Worm (Caenorhabditis elegans) whole organism, midembryonic: ENCODE results near the gene nhx-9.

Source experiments
- T22C8.4 ChIP-seq: fragments of 200-800 bp; sonication (Bioruptor generic); IDR thresholded peaks from 2 replicates; pipeline ENCODE4 v1.3.6; 2022; ENCODE audit warnings: missing genetic modification characterization, missing compliant biosample characterization
- cog-1 ChIP-seq: sonication (generic microtip); optimal IDR thresholded peaks from 2 replicates; lab custom pipeline; 2016; ENCODE audit warnings: missing genetic modification characterization, missing compliant biosample characterization
- flt-1 ChIP-seq: fragments of 200-800 bp; sonication (Bioruptor generic); IDR thresholded peaks from 2 replicates; pipeline ENCODE4 v1.3.6; 2022; ENCODE audit warnings: missing genetic modification characterization, missing compliant biosample characterization
- klf-2 ChIP-seq: fragments of 200-800 bp; sonication (Bioruptor generic); conservative IDR thresholded peaks from 2 replicates; pipeline ENCODE4 v1.3.6; 2022; ENCODE audit warnings: missing genetic modification reagents, missing genetic modification characterization, missing compliant biosample characterization
- med-1 ChIP-seq: sonication (generic microtip); optimal IDR thresholded peaks from 2 replicates; lab custom pipeline; 2017; ENCODE audit warnings: missing genetic modification characterization, mild to moderate bottlenecking, missing compliant biosample characterization, antibody characterized with exemption, missing genetic modification reagents; ENCODE audit not compliant: insufficient read depth
- ref-1 ChIP-seq: fragments of 200-800 bp; sonication (Bioruptor generic); conservative IDR thresholded peaks from 2 replicates; pipeline ENCODE4 v1.3.6; 2022; ENCODE audit warnings: missing genetic modification reagents, missing genetic modification characterization, missing compliant biosample characterization
- tab-1 ChIP-seq: fragments of 200-800 bp; sonication (Bioruptor generic); IDR thresholded peaks from 2 replicates; pipeline ENCODE4 v1.3.6; 2022; ENCODE audit warnings: missing genetic modification characterization, missing compliant biosample characterization
- ztf-23 ChIP-seq: fragments of 200-800 bp; sonication (Bioruptor generic); IDR thresholded peaks from 2 replicates; pipeline ENCODE4 v1.3.6; 2022; ENCODE audit warnings: missing genetic modification reagents, missing genetic modification characterization, missing compliant biosample characterization
- ztf-29 ChIP-seq: fragments of 200-800 bp; sonication (Bioruptor generic); IDR thresholded peaks from 2 replicates; pipeline ENCODE4 v1.3.6; 2022; ENCODE audit warnings: missing genetic modification reagents, missing genetic modification characterization, missing compliant biosample characterization

nhx-9 gene

DNA sequence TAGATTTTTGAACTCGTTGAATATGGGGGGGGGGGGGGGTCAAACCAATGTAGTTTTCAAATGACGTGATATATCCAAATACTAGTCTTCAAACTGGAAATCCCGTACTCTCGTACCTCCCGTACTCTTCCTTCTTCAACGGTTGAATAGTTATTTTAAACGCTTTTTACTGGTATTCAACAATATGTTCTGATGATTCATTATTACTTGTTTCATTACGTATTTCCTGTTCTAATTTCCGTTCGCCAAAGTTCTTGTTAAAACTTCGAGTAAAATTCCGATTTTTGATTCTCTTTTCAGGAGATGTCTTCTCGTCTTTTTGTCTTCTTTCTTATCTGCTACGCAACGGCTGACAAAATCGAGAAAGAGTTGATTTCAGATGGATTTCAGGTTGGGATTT is at the start of gene nhx-9:
Gene nhx-9 (plus strand): TSS at position 301 of the 400 bp plus-strand sequence.
- TF ChIP-seq ref-1 (GFP tag; lab: Robert Waterston, UW) (no peak), med-1 (no peak), tab-1 (GFP tag; lab: Robert Waterston, UW) (no peak), T22C8.4 (no peak), flt-1 (no peak), klf-2 (GFP tag; lab: Robert Waterston, UW) (no peak), cog-1 (tag; lab: Kevin White, UChicago) (no peak), ztf-29 (GFP tag; lab: Robert Waterston, UW) (no peak), ztf-23 (GFP tag; lab: Robert Waterston, UW) (no peak)

DNA sequence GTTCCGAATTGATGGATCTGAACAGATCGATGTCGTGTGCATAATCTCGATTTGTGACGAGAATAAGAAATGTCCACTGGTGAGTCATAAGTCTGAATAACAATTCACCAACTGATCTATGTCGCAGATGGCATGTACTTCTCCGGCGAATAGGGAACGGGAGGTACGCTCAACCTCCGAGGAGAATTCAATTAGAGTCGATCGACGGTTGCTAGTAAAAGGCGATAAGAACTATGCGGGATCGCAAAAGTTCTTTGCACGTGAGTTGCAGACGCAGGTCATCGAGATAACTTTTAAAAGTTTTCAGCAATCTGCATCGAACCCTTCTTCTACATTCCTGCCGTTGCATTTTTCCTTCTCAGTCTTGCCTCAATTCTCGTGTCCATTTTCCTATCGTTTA is 48.1 kb upstream of the nhx-9 start:
- TF ChIP-seq flt-1 (no peak), ztf-29 (GFP tag; lab: Robert Waterston, UW) (no peak), med-1 (no peak), klf-2 (GFP tag; lab: Robert Waterston, UW) (no peak), ztf-23 (GFP tag; lab: Robert Waterston, UW) (no peak), ref-1 (GFP tag; lab: Robert Waterston, UW) (no peak), T22C8.4 (no peak), tab-1 (GFP tag; lab: Robert Waterston, UW) (no peak), cog-1 (tag; lab: Kevin White, UChicago) (no peak)

DNA sequence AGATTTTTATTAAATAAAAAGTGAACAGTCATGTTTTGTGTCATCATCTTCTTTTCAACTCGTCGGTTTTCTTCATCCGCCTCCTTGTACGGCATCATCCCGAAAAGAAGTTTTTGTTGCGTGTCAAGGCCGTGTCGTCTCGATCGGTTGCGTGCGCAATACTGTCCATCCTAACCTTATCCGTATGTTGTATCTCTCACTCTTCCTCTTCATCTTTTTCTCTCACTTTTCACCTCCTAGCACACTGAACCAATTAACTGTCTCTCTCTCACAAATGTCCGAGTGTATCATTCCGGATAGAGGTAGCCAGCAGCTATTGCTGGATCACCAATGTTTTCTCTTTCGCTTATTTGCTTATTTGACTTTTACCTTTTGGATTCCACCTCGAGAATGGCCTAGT is 47.2 kb upstream of the nhx-9 start:
- TF ChIP-seq T22C8.4 = no peak
- no peak for TF ChIP-seq med-1
- TF ChIP-seq klf-2 (GFP tag; lab: Robert Waterston, UW) = no peak
- no peak for TF ChIP-seq cog-1 (tag; lab: Kevin White, UChicago)
- TF ChIP-seq tab-1 (GFP tag; lab: Robert Waterston, UW) = no peak
- no peak for TF ChIP-seq ref-1 (GFP tag; lab: Robert Waterston, UW)
- no peak for TF ChIP-seq flt-1
- TF ChIP-seq ztf-29 (GFP tag; lab: Robert Waterston, UW) = no peak
- TF ChIP-seq ztf-23 (GFP tag; lab: Robert Waterston, UW) = no peak

ce11 chrIV:11885313-11885712 is 45.4 kb upstream of the nhx-9 start, which contains the start of gene let-653:
Gene let-653, plus strand, starts transcription at chrIV:11885613.
- TF ChIP-seq ref-1 (GFP tag; lab: Robert Waterston, UW) (no peak), klf-2 (GFP tag; lab: Robert Waterston, UW) (no peak), tab-1 (GFP tag; lab: Robert Waterston, UW) (no peak), ztf-23 (GFP tag; lab: Robert Waterston, UW) (no peak), T22C8.4 (no peak), cog-1 (tag; lab: Kevin White, UChicago) (no peak), flt-1 (no peak), ztf-29 (GFP tag; lab: Robert Waterston, UW) (no peak), med-1 (no peak)

- TF ChIP-seq cog-1 (tag; lab: Kevin White, UChicago) = no peak
- no peak for TF ChIP-seq med-1
- TF ChIP-seq ztf-23 (GFP tag; lab: Robert Waterston, UW) = no peak
- no peak for TF ChIP-seq ztf-29 (GFP tag; lab: Robert Waterston, UW)
- TF ChIP-seq klf-2 (GFP tag; lab: Robert Waterston, UW) = no peak
- no peak for TF ChIP-seq flt-1
- TF ChIP-seq tab-1 (GFP tag; lab: Robert Waterston, UW) = no peak
- no peak for TF ChIP-seq T22C8.4
- no peak for TF ChIP-seq ref-1 (GFP tag; lab: Robert Waterston, UW)
These were observed 38.1 kb upstream of the nhx-9 start for ce11 chrIV:11892545-11892944.

DNA sequence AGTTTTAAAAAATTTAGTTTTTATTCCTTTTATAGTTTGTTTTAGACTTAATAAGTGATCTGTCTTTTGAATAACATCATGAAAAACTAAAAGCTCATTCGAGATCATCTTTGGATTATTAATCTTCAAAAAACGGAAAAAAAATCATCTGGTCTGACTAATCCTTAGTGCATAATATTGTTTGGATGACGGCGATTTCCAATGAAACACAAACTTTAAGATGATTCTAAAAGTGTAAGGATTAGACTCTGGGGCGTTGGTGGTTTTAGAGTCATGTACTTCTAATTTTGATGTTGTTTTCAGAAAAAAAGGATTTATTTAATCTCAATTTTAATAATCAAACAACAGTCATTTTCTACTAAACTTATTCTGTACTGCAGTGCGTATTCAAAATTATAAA is 37.3 kb upstream of the nhx-9 start:
- TF ChIP-seq ref-1 (GFP tag; lab: Robert Waterston, UW) = no peak
- TF ChIP-seq flt-1 = no peak
- no peak for TF ChIP-seq klf-2 (GFP tag; lab: Robert Waterston, UW)
- no peak for TF ChIP-seq T22C8.4
- no peak for TF ChIP-seq cog-1 (tag; lab: Kevin White, UChicago)
- TF ChIP-seq ztf-23 (GFP tag; lab: Robert Waterston, UW) = no peak
- no peak for TF ChIP-seq ztf-29 (GFP tag; lab: Robert Waterston, UW)
- TF ChIP-seq med-1 = no peak
- no peak for TF ChIP-seq tab-1 (GFP tag; lab: Robert Waterston, UW)

DNA sequence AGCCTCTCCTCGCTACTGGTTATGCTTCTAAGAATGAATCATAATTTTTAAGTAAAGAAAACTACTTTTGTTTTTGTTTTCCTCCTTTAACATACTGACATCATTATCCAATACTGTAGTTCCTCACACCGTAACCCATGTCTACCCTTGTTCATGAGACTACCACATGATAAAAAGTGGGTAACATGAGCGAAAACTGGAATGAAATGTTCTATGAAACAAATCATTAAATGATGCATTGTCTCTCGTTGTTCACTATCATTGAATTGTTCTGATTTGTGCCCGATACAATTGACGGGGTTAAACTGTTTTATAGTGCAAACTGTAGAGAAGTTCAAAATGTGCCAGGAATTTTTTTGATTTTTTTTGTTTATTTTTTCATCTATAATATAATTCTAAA is 33.0 kb upstream of the nhx-9 start:
- TF ChIP-seq ztf-23 (GFP tag; lab: Robert Waterston, UW) = no peak
- TF ChIP-seq med-1 = no peak
- TF ChIP-seq klf-2 (GFP tag; lab: Robert Waterston, UW) = no peak
- no peak for TF ChIP-seq ref-1 (GFP tag; lab: Robert Waterston, UW)
- no peak for TF ChIP-seq ztf-29 (GFP tag; lab: Robert Waterston, UW)
- TF ChIP-seq cog-1 (tag; lab: Kevin White, UChicago) = no peak
- TF ChIP-seq tab-1 (GFP tag; lab: Robert Waterston, UW) = no peak
- no peak for TF ChIP-seq flt-1
- TF ChIP-seq T22C8.4 = no peak

DNA sequence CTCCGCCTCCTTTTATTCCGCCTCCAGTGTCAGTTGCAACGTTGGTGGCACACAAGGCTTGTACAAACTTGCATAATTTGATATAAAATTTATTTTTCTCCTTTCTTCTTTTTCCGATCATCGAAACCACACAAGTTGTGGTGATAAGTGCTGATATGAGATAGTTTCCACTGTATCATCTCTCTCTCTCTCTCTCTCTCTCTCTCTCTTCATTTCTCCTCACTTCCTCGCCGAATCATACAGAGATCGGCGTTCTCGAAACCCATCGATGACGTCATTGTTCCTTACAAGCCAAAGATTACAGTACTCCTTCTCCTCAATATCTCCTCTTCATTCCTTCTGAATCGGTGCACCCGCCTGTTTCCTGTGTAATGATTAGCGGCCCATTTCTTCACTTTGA is 31.3 kb upstream of the nhx-9 start, which contains the start of gene nhr-43:
Gene nhr-43 (plus strand): TSS at position 233 of the 400 bp plus-strand sequence.
- TF ChIP-seq tab-1 (GFP tag; lab: Robert Waterston, UW) (no peak), T22C8.4 (no peak), med-1 (no peak), cog-1 (tag; lab: Kevin White, UChicago) (no peak), ztf-23 (GFP tag; lab: Robert Waterston, UW) (no peak), ztf-29 (GFP tag; lab: Robert Waterston, UW) (no peak), klf-2 (GFP tag; lab: Robert Waterston, UW) (no peak), flt-1 (no peak), ref-1 (GFP tag; lab: Robert Waterston, UW) (no peak)

DNA sequence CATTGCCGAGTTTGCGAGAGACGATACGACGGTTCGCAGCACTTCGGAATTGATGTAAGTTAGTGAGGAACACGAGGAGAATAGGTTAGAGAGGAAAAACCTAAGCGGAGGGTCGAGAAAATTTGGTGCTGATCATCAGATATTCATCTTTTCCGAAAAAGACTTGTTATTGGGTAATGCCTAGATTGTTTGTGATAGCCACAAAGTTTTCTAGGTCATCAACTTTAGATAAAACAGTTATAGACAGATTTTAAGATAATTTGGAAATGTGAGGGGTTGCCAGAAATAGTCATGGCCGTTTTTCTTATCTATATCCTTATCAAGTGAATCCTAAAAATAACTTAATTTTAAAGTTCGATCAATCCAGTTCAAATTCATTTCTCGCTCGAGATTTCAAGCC is 30.3 kb upstream of the nhx-9 start:
- no peak for TF ChIP-seq ref-1 (GFP tag; lab: Robert Waterston, UW)
- TF ChIP-seq tab-1 (GFP tag; lab: Robert Waterston, UW) = no peak
- no peak for TF ChIP-seq cog-1 (tag; lab: Kevin White, UChicago)
- TF ChIP-seq ztf-23 (GFP tag; lab: Robert Waterston, UW) = no peak

DNA sequence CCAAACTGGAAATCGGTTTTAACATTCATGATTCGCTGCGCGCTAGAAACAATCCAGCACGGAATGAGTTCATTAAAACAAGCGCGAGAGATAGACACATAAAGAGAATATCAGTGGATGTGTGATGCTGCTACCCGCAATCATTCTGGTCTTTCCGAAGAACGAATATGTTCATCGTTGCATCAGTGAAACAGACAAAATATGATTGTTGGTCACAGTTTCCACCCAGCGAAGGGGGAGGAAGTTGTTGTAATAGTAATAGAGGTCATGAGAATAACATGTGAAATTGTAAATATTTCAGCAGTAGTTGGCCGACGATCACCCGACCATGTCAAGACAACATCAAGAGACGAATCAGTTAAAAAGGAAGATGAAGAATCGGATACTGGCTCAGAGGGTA is 29.5 kb upstream of the nhx-9 start:
- no peak for TF ChIP-seq flt-1
- no peak for TF ChIP-seq ztf-23 (GFP tag; lab: Robert Waterston, UW)
- TF ChIP-seq cog-1 (tag; lab: Kevin White, UChicago) = no peak
